Worm (Caenorhabditis elegans): ENCODE results near the gene pygo-1.
"Not testable (repeated sequence)": the region's sequence is repeated elsewhere in the genome, so short reads cannot be mapped to it uniquely, and the experiment has no call there.

DNA sequence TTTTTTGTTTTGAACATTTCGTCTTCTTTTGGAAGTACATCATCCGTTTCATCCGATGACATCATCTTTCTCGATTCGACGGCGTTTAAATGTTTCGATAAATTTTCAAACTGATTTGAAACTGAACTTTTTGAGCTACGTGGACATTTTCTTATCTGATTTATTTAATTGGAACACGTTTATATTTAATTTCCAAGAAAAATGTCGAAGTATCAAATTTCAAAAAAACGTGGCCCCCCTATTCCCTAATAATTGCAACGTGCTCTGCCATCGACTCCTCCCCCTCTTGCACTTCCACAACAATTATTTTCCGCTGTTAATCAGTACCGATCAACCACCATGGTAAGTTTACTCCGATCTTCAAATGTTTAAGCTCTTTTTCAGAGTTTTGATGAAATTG lies 14.6 kb upstream of the pygo-1 start, which contains the start of the genes R13H9.6 and rmd-6:
- not testable (repeated sequence) for TF ChIP-seq ets-4 (GFP tag; optimal IDR thresholded peaks at IDR 0.05); unc-130 (GFP tag; optimal IDR thresholded peaks at IDR 0.05); F10E7.11 (tag; optimal IDR thresholded peaks at IDR 0.05); mcd-1 (GFP tag; IDR thresholded peaks at IDR 0.05); ztf-3 (GFP tag; optimal IDR thresholded peaks at IDR 0.05); ceh-58 (GFP tag; IDR thresholded peaks at IDR 0.05); nfya-1 (tag; optimal IDR thresholded peaks at IDR 0.05; ENCODE audit: borderline replicate concordance, insufficient read depth); egl-18 (GFP tag; IDR thresholded peaks at IDR 0.05); C17E4.6 (GFP tag; IDR thresholded peaks at IDR 0.05)

Measured in whole organism, young adult.